Worm (Caenorhabditis elegans) whole organism, young adult: ENCODE results near the gene C25E10.17.

ENCODE experiments used
- D2030.7 ChIP-seq: fragments of 200-800 bp; sonication (Bioruptor generic); IDR thresholded peaks from 2 replicates; pipeline ENCODE4 v1.3.6; 2022; ENCODE audit warnings: missing genetic modification reagents, missing genetic modification characterization, missing compliant biosample characterization
- F22D6.2 ChIP-seq: sonication (generic microtip); optimal IDR thresholded peaks from 2 replicates; lab custom pipeline; 2016; ENCODE audit warnings: mild to moderate bottlenecking, missing genetic modification characterization, missing compliant biosample characterization
- F55B11.4 ChIP-seq: sonication (generic microtip); optimal IDR thresholded peaks from 2 replicates; lab custom pipeline; 2016; ENCODE audit warnings: missing compliant biosample characterization, missing genetic modification characterization, borderline replicate concordance; ENCODE audit not compliant: insufficient read depth
- T07F8.4 ChIP-seq: sonication (generic microtip); optimal IDR thresholded peaks from 2 replicates; lab custom pipeline; 2016; ENCODE audit warnings: mild to moderate bottlenecking, missing genetic modification characterization, moderate library complexity, missing compliant biosample characterization
- T26A5.8 ChIP-seq: sonication (generic microtip); optimal IDR thresholded peaks from 2 replicates; lab custom pipeline; 2016; ENCODE audit warnings: missing genetic modification characterization, missing compliant biosample characterization
- Y56A3A.18 ChIP-seq: fragments of 200-800 bp; sonication (Bioruptor generic); IDR thresholded peaks from 2 replicates; pipeline ENCODE4 v1.3.6; 2022; ENCODE audit warnings: missing genetic modification reagents, missing genetic modification characterization, missing compliant biosample characterization
- ZK185.1 ChIP-seq: sonication (generic microtip); optimal IDR thresholded peaks from 2 replicates; lab custom pipeline; 2016; ENCODE audit warnings: mild to moderate bottlenecking, missing genetic modification characterization, missing compliant biosample characterization; ENCODE audit not compliant: poor library complexity, severe bottlenecking
- akir-1 ChIP-seq: fragments of 200-800 bp; sonication (Bioruptor generic); optimal IDR thresholded peaks from 2 replicates; lab custom pipeline; 2018; ENCODE audit warnings: mild to moderate bottlenecking, missing genetic modification characterization, moderate library complexity, missing compliant biosample characterization
- ceh-27 ChIP-seq: fragments of 200-800 bp; sonication (Bioruptor generic); optimal IDR thresholded peaks from 2 replicates; lab custom pipeline; 2018; ENCODE audit warnings: mild to moderate bottlenecking, missing genetic modification characterization, moderate library complexity, missing compliant biosample characterization
- ceh-40 ChIP-seq: fragments of 200-800 bp; sonication (Bioruptor generic); IDR thresholded peaks from 2 replicates; pipeline ENCODE4 v1.3.6; 2022; ENCODE audit warnings: missing genetic modification characterization, missing compliant biosample characterization
- ceh-91 ChIP-seq: fragments of 200-800 bp; sonication (Bioruptor generic); IDR thresholded peaks from 2 replicates; pipeline ENCODE4 v1.3.6; 2022; ENCODE audit warnings: missing genetic modification reagents, missing genetic modification characterization, missing compliant biosample characterization
- die-1 ChIP-seq: sonication (generic microtip); optimal IDR thresholded peaks from 2 replicates; lab custom pipeline; 2016; ENCODE audit warnings: missing genotype, mild to moderate bottlenecking, missing genetic modification characterization, missing compliant biosample characterization
- dox-1 ChIP-seq: fragments of 200-800 bp; sonication (Bioruptor generic); IDR thresholded peaks from 2 replicates; pipeline ENCODE4 v1.3.6; 2022; ENCODE audit warnings: missing genetic modification reagents, missing genetic modification characterization, missing compliant biosample characterization
- egrh-3 ChIP-seq: fragments of 200-800 bp; sonication (Bioruptor generic); IDR thresholded peaks from 2 replicates; pipeline ENCODE4 v1.3.6; 2022; ENCODE audit warnings: missing genetic modification reagents, missing genetic modification characterization, missing compliant biosample characterization
- ekl-4 ChIP-seq: fragments of 200-800 bp; sonication (Bioruptor generic); IDR thresholded peaks from 2 replicates; pipeline ENCODE4 v1.3.6; 2022; ENCODE audit warnings: missing genetic modification reagents, missing genetic modification characterization, missing compliant biosample characterization
- fkh-3 ChIP-seq: sonication (generic microtip); optimal IDR thresholded peaks from 2 replicates; lab custom pipeline; 2016; ENCODE audit warnings: mild to moderate bottlenecking, missing genetic modification characterization, missing compliant biosample characterization
- hsf-1 ChIP-seq: fragments of 200-800 bp; sonication (Bioruptor generic); IDR thresholded peaks from 2 replicates; pipeline ENCODE4 v1.3.6; 2022; ENCODE audit warnings: missing genetic modification reagents, missing genetic modification characterization, missing compliant biosample characterization
- let-607 ChIP-seq, 2 experiments: fragments of 200-800 bp in 1 of 2; sonication (Bioruptor generic) in 1 of 2; sonication (generic microtip) in 1 of 2; optimal IDR thresholded peaks; 2 replicates each; lab custom pipeline; 2016 to 2018; ENCODE audit warnings: mild to moderate bottlenecking in 2 of 2, missing compliant biosample characterization in 2 of 2, missing genetic modification characterization in 2 of 2, moderate library complexity in 2 of 2, missing genotype in 1 of 2
- lin-35 ChIP-seq, 3 experiments: fragments of 150-350 bp in 2 of 3; sonication (generic microtip) in 1 of 3; optimal IDR thresholded peaks; 2 replicates each; lab custom pipeline; 2014 to 2018; ENCODE audit warnings: missing biosample characterization in 3 of 3, missing genetic modification characterization in 3 of 3, missing genetic modification reagents in 3 of 3
- lir-1 ChIP-seq: fragments of 200-800 bp; sonication (Bioruptor generic); conservative IDR thresholded peaks from 2 replicates; pipeline ENCODE4 v1.3.6; 2022; ENCODE audit warnings: missing genetic modification reagents, missing genetic modification characterization, missing compliant biosample characterization
- madf-3 ChIP-seq: fragments of 200-800 bp; sonication (Bioruptor generic); IDR thresholded peaks from 2 replicates; pipeline ENCODE4 v1.3.6; 2022; ENCODE audit warnings: missing genetic modification reagents, missing genetic modification characterization, missing compliant biosample characterization
- madf-8 ChIP-seq: fragments of 200-800 bp; sonication (Bioruptor generic); conservative IDR thresholded peaks from 2 replicates; pipeline ENCODE4 v1.3.6; 2022; ENCODE audit warnings: missing genetic modification reagents, missing genetic modification characterization, missing compliant biosample characterization
- mes-4 ChIP-seq: sonication (generic microtip); optimal IDR thresholded peaks from 2 replicates; lab custom pipeline; 2016; ENCODE audit warnings: missing genotype, missing genetic modification characterization, missing compliant biosample characterization
- mxl-1 ChIP-seq: sonication (generic microtip); optimal IDR thresholded peaks from 2 replicates; lab custom pipeline; 2016; ENCODE audit warnings: missing genetic modification characterization, missing compliant biosample characterization
- nfyb-1 ChIP-seq: fragments of 200-800 bp; sonication (Bioruptor generic); IDR thresholded peaks from 2 replicates; pipeline ENCODE4 v1.3.6; 2022; ENCODE audit warnings: missing genetic modification reagents, missing genetic modification characterization, missing compliant biosample characterization
- pbrm-1 ChIP-seq: fragments of 200-800 bp; sonication (Bioruptor generic); IDR thresholded peaks from 2 replicates; pipeline ENCODE4 v1.3.6; 2022; ENCODE audit warnings: missing genetic modification reagents, missing genetic modification characterization, missing compliant biosample characterization
- pha-4 ChIP-seq: fragments of 150-350 bp; sonication (generic microtip); optimal IDR thresholded peaks from 2 replicates; lab custom pipeline; 2014; ENCODE audit warnings: missing biosample characterization, missing genetic modification reagents, missing genetic modification characterization
- rpc-1 ChIP-seq, 2 experiments: fragments of 150-350 bp in 1 of 2; sonication (generic microtip) in 1 of 2; optimal IDR thresholded peaks; 2 replicates each; lab custom pipeline; 2014 to 2018; ENCODE audit warnings: missing biosample characterization in 1 of 2, missing genetic modification characterization in 1 of 2, missing genetic modification reagents in 1 of 2, missing genotype in 1 of 2
- sea-2 ChIP-seq: fragments of 200-800 bp; sonication (Bioruptor generic); IDR thresholded peaks from 2 replicates; pipeline ENCODE4 v1.3.6; 2022; ENCODE audit warnings: missing genetic modification characterization, missing compliant biosample characterization
- snpc-1.3 ChIP-seq: sonication (generic microtip); optimal IDR thresholded peaks from 2 replicates; lab custom pipeline; 2017; ENCODE audit warnings: missing genetic modification characterization, mild to moderate bottlenecking, missing compliant biosample characterization, antibody characterized with exemption, moderate library complexity, missing genotype, missing genetic modification reagents; ENCODE audit not compliant: insufficient read depth
- snpc-3.4 ChIP-seq: sonication (generic microtip); optimal IDR thresholded peaks from 2 replicates; lab custom pipeline; 2017; ENCODE audit warnings: missing genetic modification characterization, mild to moderate bottlenecking, missing compliant biosample characterization, antibody characterized with exemption, moderate library complexity, missing genotype, missing genetic modification reagents
- tlf-1 ChIP-seq: fragments of 200-800 bp; sonication (Bioruptor generic); optimal IDR thresholded peaks from 2 replicates; lab custom pipeline; 2018; ENCODE audit warnings: mild to moderate bottlenecking, missing genetic modification characterization, missing compliant biosample characterization

C25E10.17 gene

ce11 chrV:9053969-9054368, 6.6 kb upstream of the C25E10.17 start, which contains the start of gene C25E10.8:
TSS of gene C25E10.8 (minus strand) at chrV:9054069.
- TF ChIP-seq snpc-1.3 (tag; lab: Kevin White, UChicago), result no peak
- no peak for TF ChIP-seq madf-3 (GFP tag; lab: Robert Waterston, UW)
- no peak for TF ChIP-seq lin-35 (GFP tag; optimal IDR thresholded peaks at IDR 0.05; lab: Kevin White, UChicago)
- TF ChIP-seq ceh-40 (GFP tag; lab: Robert Waterston, UW), result no peak
- no peak for TF ChIP-seq mes-4 (tag; lab: Kevin White, UChicago)
- TF ChIP-seq Y56A3A.18 (GFP tag; lab: Robert Waterston, UW), result no peak
- no peak for TF ChIP-seq pha-4

- TF ChIP-seq lin-35 (GFP tag; optimal IDR thresholded peaks at IDR 0.05; lab: Kevin White, UChicago) (no peak), lir-1 (GFP tag; lab: Robert Waterston, UW) (no peak), madf-8 (GFP tag; lab: Robert Waterston, UW) (no peak), dox-1 (GFP tag; lab: Robert Waterston, UW) (no peak), akir-1 (GFP tag; lab: Kevin White, UChicago) (no peak), fkh-3 (no peak), F55B11.4 (tag; lab: Kevin White, UChicago) (no peak)
These were observed 5.8 kb upstream of the C25E10.17 start for ce11 chrV:9053235-9053634.

DNA sequence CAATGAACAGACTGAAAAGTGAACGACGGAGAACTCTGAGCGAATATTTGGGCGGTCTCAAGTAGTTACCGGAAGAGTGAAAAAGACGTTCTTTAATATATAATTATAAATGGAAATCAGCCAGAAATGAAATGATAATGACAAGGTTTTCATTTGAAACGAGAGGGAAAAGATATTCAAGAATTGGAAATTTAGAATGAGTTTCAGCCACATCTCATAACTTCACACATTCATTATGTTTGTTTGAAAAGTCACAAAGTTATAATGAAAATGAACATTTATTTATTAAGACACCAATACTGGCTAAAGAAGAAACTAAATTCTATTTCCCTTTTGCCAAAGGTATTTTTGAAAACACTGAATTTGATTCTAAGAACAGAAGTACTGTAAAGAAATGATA, 3.7 kb upstream of the C25E10.17 start, which contains the start of gene C25E10.7:
Gene C25E10.7, minus strand, starts transcription at position 101 of the 400 bp plus-strand sequence.
- TF ChIP-seq hsf-1 (no peak), mxl-1 (tag; lab: Kevin White, UChicago) (no peak), T26A5.8 (no peak)

ce11 chrV:9049271-9049670, 1.9 kb upstream of the C25E10.17 start:
- TF ChIP-seq ceh-91 (GFP tag; lab: Robert Waterston, UW), result no peak
- no peak for TF ChIP-seq lin-35 (GFP tag; optimal IDR thresholded peaks at IDR 0.05; lab: Kevin White, UChicago)
- TF ChIP-seq ceh-40 (GFP tag; lab: Robert Waterston, UW), result no peak
- TF ChIP-seq pbrm-1, result no peak
- no peak for TF ChIP-seq egrh-3 (GFP tag; lab: Robert Waterston, UW)
- no peak for TF ChIP-seq rpc-1 (optimal IDR thresholded peaks at IDR 0.05; lab: Kevin White, UChicago)
- no peak for TF ChIP-seq rpc-1 (tag; optimal IDR thresholded peaks at IDR 0.05; lab: Kevin White, UChicago)
- no peak for TF ChIP-seq ZK185.1
- TF ChIP-seq tlf-1, result no peak

- no peak for TF ChIP-seq F22D6.2
- no peak for TF ChIP-seq die-1 (tag; lab: Kevin White, UChicago)
- no peak for TF ChIP-seq sea-2 (GFP tag; lab: Robert Waterston, UW)
- no peak for TF ChIP-seq ekl-4
- no peak for TF ChIP-seq T07F8.4 (tag; lab: Kevin White, UChicago)
- TF ChIP-seq egrh-3 (GFP tag; lab: Robert Waterston, UW), result no peak
- TF ChIP-seq lin-35 (GFP tag; optimal IDR thresholded peaks at IDR 0.05; lab: Kevin White, UChicago), result no peak
These were observed 2.5 kb downstream of the C25E10.17 start, which contains the start of gene nhr-30 for ce11 chrV:9044871-9045270. TSS of gene nhr-30 (plus strand) at chrV:9045171.

DNA sequence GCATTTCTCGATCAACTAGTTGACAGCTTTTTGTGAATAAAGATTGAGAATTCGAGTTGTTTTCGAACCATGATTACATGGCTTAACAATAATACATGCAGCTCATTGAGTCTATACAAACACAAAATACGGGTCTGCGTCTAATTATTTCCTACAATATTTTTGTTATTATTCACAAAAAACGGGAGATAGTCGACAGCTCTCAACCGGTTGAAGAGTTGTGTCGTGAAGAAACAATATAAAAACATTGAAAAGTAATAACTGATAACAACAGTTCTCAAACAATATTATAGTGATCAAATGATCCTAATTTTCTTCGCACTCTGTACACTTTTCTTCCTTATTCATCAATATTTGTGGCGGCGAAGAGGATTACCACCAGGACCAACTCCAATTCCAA, 6.4 kb downstream of the C25E10.17 start, which contains the start of gene cyp-33B1:
Gene cyp-33B1, plus strand, starts transcription at position 301 of the 400 bp plus-strand sequence.
- TF ChIP-seq snpc-3.4 (tag; lab: Kevin White, UChicago) (no peak), D2030.7 (GFP tag; lab: Robert Waterston, UW) (no peak), ceh-27 (no peak), nfyb-1 (GFP tag; lab: Robert Waterston, UW) (no peak), sea-2 (GFP tag; lab: Robert Waterston, UW) (no peak), let-607 (tag; optimal IDR thresholded peaks at IDR 0.05; lab: Kevin White, UChicago) (no peak)
